Worm (Caenorhabditis elegans): ENCODE measurements around the gene Y48B6A.10.

Gene Y48B6A.10

ce11 chrII:14244457-14245254 is 30.4 kb downstream of the Y48B6A.10 start (continued):
- TF ChIP-seq aha-1 (tag; optimal IDR thresholded peaks at IDR 0.05) (peak; percentile 53), nhr-20 (tag; optimal IDR thresholded peaks at IDR 0.05) (peak; percentile 53), lin-14 (GFP tag; optimal IDR thresholded peaks at IDR 0.05) (peak; percentile 85), ama-1 (optimal IDR thresholded peaks at IDR 0.05) (no peak), fkh-10 (GFP tag; optimal IDR thresholded peaks at IDR 0.05) (peak; percentile 23), ceh-82 (tag; optimal IDR thresholded peaks at IDR 0.05) (peak in 2 of 3 experiments; percentile 69 to 81), mdl-1 (tag; optimal IDR thresholded peaks at IDR 0.05) (peak in 1 of 2 experiments; percentile 76), unc-98 (GFP tag; IDR thresholded peaks at IDR 0.05) (no peak), ceh-88 (GFP tag; IDR thresholded peaks at IDR 0.05) (no peak), nhr-90 (tag; optimal IDR thresholded peaks at IDR 0.05; ENCODE audit: poor library complexity) (no peak), lir-3 (tag; optimal IDR thresholded peaks at IDR 0.05; ENCODE audit: poor library complexity) (no peak), sptf-1 (tag; optimal IDR thresholded peaks at IDR 0.05) (no peak), C34B4.2 (tag; optimal IDR thresholded peaks at IDR 0.05) (no peak), sox-4 (tag; optimal IDR thresholded peaks at IDR 0.05) (no peak), fkh-4 (tag; optimal IDR thresholded peaks at IDR 0.05; ENCODE audit: borderline replicate concordance) (no peak), hlh-17 (GFP tag; optimal IDR thresholded peaks at IDR 0.05; ENCODE audit: borderline replicate concordance) (no peak), nhr-28 (tag; optimal IDR thresholded peaks at IDR 0.05) (no peak), ets-5 (GFP tag; IDR thresholded peaks at IDR 0.05) (no peak), unc-62 (GFP tag; optimal IDR thresholded peaks at IDR 0.05) (no peak), egl-27 (tag; optimal IDR thresholded peaks at IDR 0.05) (no peak), mab-9 (GFP tag; IDR thresholded peaks at IDR 0.05) (no peak), dsc-1 (tag; optimal IDR thresholded peaks at IDR 0.05) (peak; percentile 29), egl-13 (tag; optimal IDR thresholded peaks at IDR 0.05) (no peak), ztf-11 (tag; optimal IDR thresholded peaks at IDR 0.05) (no peak), F16B12.6 (tag; optimal IDR thresholded peaks at IDR 0.05) (peak; percentile 41), C04F5.9 (tag; optimal IDR thresholded peaks at IDR 0.05) (no peak), isw-1 (GFP tag; IDR thresholded peaks at IDR 0.05) (no peak; the same call in 1 of the 2 replicates), zip-4 (GFP tag; optimal IDR thresholded peaks at IDR 0.05) (no peak), nhr-84 (tag; optimal IDR thresholded peaks at IDR 0.05) (no peak), efl-1 (optimal IDR thresholded peaks at IDR 0.05) (peak; percentile 80 to 91), efl-1 (GFP tag; optimal IDR thresholded peaks at IDR 0.05 in 1 of 2) (peak; percentile 66 to 96), tlp-1 (tag; optimal IDR thresholded peaks at IDR 0.05) (no peak), nhr-12 (tag; optimal IDR thresholded peaks at IDR 0.05) (no peak)

- TF ChIP-seq ama-1 (optimal IDR thresholded peaks at IDR 0.05) (no peak), nhr-84 (tag; optimal IDR thresholded peaks at IDR 0.05) (no peak), nhr-77 (tag; optimal IDR thresholded peaks at IDR 0.05) (no peak), efl-1 (optimal IDR thresholded peaks at IDR 0.05) (no peak), efl-1 (GFP tag; optimal IDR thresholded peaks at IDR 0.05 in 1 of 2) (peak in 1 of 2 experiments; percentile 8), lsy-2 (tag; optimal IDR thresholded peaks at IDR 0.05) (peak in 1 of 2 experiments; percentile 27), elt-2 (tag; optimal IDR thresholded peaks at IDR 0.05) (no peak)
These were observed 33.0 kb downstream of the Y48B6A.10 start for ce11 chrII:14247227-14247626.

- TF ChIP-seq snu-23 (GFP tag; optimal IDR thresholded peaks at IDR 0.05) = peak; percentile 59
- no peak for TF ChIP-seq hpl-2 (GFP tag; optimal IDR thresholded peaks at IDR 0.05)
- no peak for TF ChIP-seq nhr-77 (tag; optimal IDR thresholded peaks at IDR 0.05)
- no peak for TF ChIP-seq unc-130 (tag; optimal IDR thresholded peaks at IDR 0.05)
- no peak for TF ChIP-seq fkh-10 (GFP tag; optimal IDR thresholded peaks at IDR 0.05)
- TF ChIP-seq C16A3.4 (tag; optimal IDR thresholded peaks at IDR 0.05) = peak; percentile 17
- peak; percentile 8 for TF ChIP-seq nhr-71 (tag; optimal IDR thresholded peaks at IDR 0.05)
- peak; percentile 77 for TF ChIP-seq blmp-1 (tag; optimal IDR thresholded peaks at IDR 0.05)
- no peak for TF ChIP-seq nhr-76 (tag; optimal IDR thresholded peaks at IDR 0.05)
- peak in 1 of 2 experiments; percentile 41 for TF ChIP-seq lsy-2 (tag; optimal IDR thresholded peaks at IDR 0.05)
- TF ChIP-seq fkh-4 (tag; optimal IDR thresholded peaks at IDR 0.05; ENCODE audit: borderline replicate concordance) = no peak
- TF ChIP-seq swsn-7 (tag; optimal IDR thresholded peaks at IDR 0.05) = no peak
- TF ChIP-seq mef-2 (tag; optimal IDR thresholded peaks at IDR 0.05) = no peak
- no peak for TF ChIP-seq fkh-8 (tag; optimal IDR thresholded peaks at IDR 0.05)
- TF ChIP-seq nhr-85 (tag) = no peak
- peak; percentile 68 for TF ChIP-seq lin-14 (GFP tag; optimal IDR thresholded peaks at IDR 0.05)
- peak; percentile 44 for TF ChIP-seq nhr-20 (tag; optimal IDR thresholded peaks at IDR 0.05)
- no peak for TF ChIP-seq ceh-82 (tag; optimal IDR thresholded peaks at IDR 0.05)
- TF ChIP-seq lin-39 (tag; optimal IDR thresholded peaks at IDR 0.05) = no peak
These were observed 33.7 kb downstream of the Y48B6A.10 start for ce11 chrII:14247748-14248502.
